Fruit fly (Drosophila melanogaster) Kc167 (cell line): Measurements from ENCODE around the gene Cp110.

Source experiments
- Myc ChIP-seq: fragments of >200 bp; optimal IDR thresholded peaks from 2 replicates; lab custom pipeline; 2017; ENCODE audit warnings: missing external identifiers
- Sin3A ChIP-seq: fragments of >200 bp; optimal IDR thresholded peaks from 2 replicates; lab custom pipeline; 2018; ENCODE audit warnings: missing external identifiers
- h ChIP-seq: fragments of >200 bp; optimal IDR thresholded peaks from 3 replicates; lab custom pipeline; 2018; ENCODE audit warnings: missing external identifiers
- insv ChIP-seq: fragments of >200 bp; optimal IDR thresholded peaks from 3 replicates; lab custom pipeline; 2018; ENCODE audit warnings: missing external identifiers
- psq ChIP-seq: fragments of >200 bp; optimal IDR thresholded peaks from 2 replicates; lab custom pipeline; 2017; ENCODE audit warnings: missing external identifiers
- ttk ChIP-seq: sonication (Bioruptor generic); optimal IDR thresholded peaks from 2 replicates; lab custom pipeline; 2017; ENCODE audit warnings: missing external identifiers

The Cp110 gene

dm6 chrX:22461218-22461760 is 20.6 kb upstream of the Cp110 start:
- no peak for TF ChIP-seq Sin3A (lab: Kevin White, UChicago)
- no peak for TF ChIP-seq Myc (lab: Kevin White, UChicago)
- TF ChIP-seq psq = no peak
- no peak for TF ChIP-seq ttk
- no peak for TF ChIP-seq insv
- no peak for TF ChIP-seq h (lab: Kevin White, UChicago)

- no peak for TF ChIP-seq insv
Observed at dm6 chrX:22471819-22472218, 10.1 kb upstream of the Cp110 start, which contains the start of gene CG14613. TSS of gene CG14613 (minus strand) at chrX:22472021.

dm6 chrX:22473520-22473919 is 8.4 kb upstream of the Cp110 start, which contains the start of gene CG14618:
TSS of gene CG14618 (plus strand) at chrX:22473698.
- no peak for TF ChIP-seq h (lab: Kevin White, UChicago)
- TF ChIP-seq Sin3A (lab: Kevin White, UChicago) = no peak
- no peak for TF ChIP-seq Myc (lab: Kevin White, UChicago)
- TF ChIP-seq psq = no peak
- TF ChIP-seq ttk = no peak
- TF ChIP-seq insv = no peak

- TF ChIP-seq psq (no peak), ttk (no peak), insv (no peak), h (lab: Kevin White, UChicago) (no peak)
Observed at dm6 chrX:22474881-22475280, 7.0 kb upstream of the Cp110 start.

dm6 chrX:22477689-22478590 is 3.9 kb upstream of the Cp110 start:
- TF ChIP-seq ttk (no peak), Sin3A (lab: Kevin White, UChicago) (no peak), psq (no peak), Myc (lab: Kevin White, UChicago) (no peak), h (lab: Kevin White, UChicago) (no peak), insv (no peak)

dm6 chrX:22479207-22479820 is 2.6 kb upstream of the Cp110 start:
- no peak for TF ChIP-seq ttk
- TF ChIP-seq Myc (lab: Kevin White, UChicago) = no peak

dm6 chrX:22480612-22481011 is 1.3 kb upstream of the Cp110 start:
- TF ChIP-seq Myc (lab: Kevin White, UChicago) (no peak), insv (no peak), h (lab: Kevin White, UChicago) (no peak), ttk (no peak), psq (no peak), Sin3A (lab: Kevin White, UChicago) (no peak)

- TF ChIP-seq Sin3A (lab: Kevin White, UChicago) = no peak
- TF ChIP-seq ttk = no peak
- TF ChIP-seq psq = no peak
- no peak for TF ChIP-seq Myc (lab: Kevin White, UChicago)
- no peak for TF ChIP-seq h (lab: Kevin White, UChicago)
- TF ChIP-seq insv = no peak
Observed at dm6 chrX:22481131-22481530, 751 bp upstream of the Cp110 start.

dm6 chrX:22486487-22486886 is 4.6 kb downstream of the Cp110 start:
- TF ChIP-seq ttk = no peak
- no peak for TF ChIP-seq h (lab: Kevin White, UChicago)

dm6 chrX:22486919-22487634 is 5.2 kb downstream of the Cp110 start:
- TF ChIP-seq Sin3A (lab: Kevin White, UChicago) = no peak
- TF ChIP-seq Myc (lab: Kevin White, UChicago) = no peak
- TF ChIP-seq psq = no peak
- no peak for TF ChIP-seq h (lab: Kevin White, UChicago)
- no peak for TF ChIP-seq insv
- no peak for TF ChIP-seq ttk

dm6 chrX:22487667-22488593 is 6.0 kb downstream of the Cp110 start:
- no peak for TF ChIP-seq Myc (lab: Kevin White, UChicago)
- no peak for TF ChIP-seq ttk
- TF ChIP-seq Sin3A (lab: Kevin White, UChicago) = no peak

dm6 chrX:22490584-22490983 is 8.7 kb downstream of the Cp110 start:
- TF ChIP-seq Sin3A (lab: Kevin White, UChicago) = no peak
- TF ChIP-seq insv = no peak
- TF ChIP-seq Myc (lab: Kevin White, UChicago) = no peak
- TF ChIP-seq psq = no peak
- TF ChIP-seq ttk = no peak
- TF ChIP-seq h (lab: Kevin White, UChicago) = no peak
